Fruit fly (Drosophila melanogaster): ENCODE results near the gene CG10565.

The CG10565 gene

dm6 chr3L:21135850-21136249 lies 303 bp downstream of the CG10565 start (continued):
- TF ChIP-seq CG1024 (GFP tag; IDR thresholded peaks at IDR 0.05), result no peak
- no peak for TF ChIP-seq Hr78 (GFP tag; optimal IDR thresholded peaks at IDR 0.05)
- TF ChIP-seq pan (optimal IDR thresholded peaks at IDR 0.05), result no peak
- no peak for TF ChIP-seq pan (GFP tag; optimal IDR thresholded peaks at IDR 0.05 in 1 of 2, IDR thresholded peaks at IDR 0.05 in 1 of 2)
- TF ChIP-seq salm (tag; optimal IDR thresholded peaks at IDR 0.05), result no peak
- TF ChIP-seq ash1 (GFP tag; optimal IDR thresholded peaks at IDR 0.05), result no peak
- no peak for TF ChIP-seq gcm (GFP tag; optimal IDR thresholded peaks at IDR 0.05)
- TF ChIP-seq dysf (GFP tag; IDR thresholded peaks at IDR 0.05), result no peak
- no peak for TF ChIP-seq CG5953 (GFP tag; IDR thresholded peaks at IDR 0.05)
- TF ChIP-seq Dp (GFP tag; optimal IDR thresholded peaks at IDR 0.05), result peak; percentile 95
- no peak for TF ChIP-seq CG6683 (GFP tag; optimal IDR thresholded peaks at IDR 0.05)
- no peak for TF ChIP-seq ranshi (GFP tag; IDR thresholded peaks at IDR 0.05)
- no peak for TF ChIP-seq CG7271 (tag; optimal IDR thresholded peaks at IDR 0.05)
- no peak for TF ChIP-seq CG7372 (GFP tag; IDR thresholded peaks at IDR 0.05)
- TF ChIP-seq gem (tag; optimal IDR thresholded peaks at IDR 0.05), result no peak
- no peak for TF ChIP-seq cas (GFP tag; IDR thresholded peaks at IDR 0.05)
- peak; percentile 75 for TF ChIP-seq sens (GFP tag)
- TF ChIP-seq Dek (tag; optimal IDR thresholded peaks at IDR 0.05), result no peak
- no peak for TF ChIP-seq jigr1 (GFP tag; IDR thresholded peaks at IDR 0.05)
- TF ChIP-seq vfl (GFP tag; optimal IDR thresholded peaks at IDR 0.05), result no peak
- TF ChIP-seq ftz-f1 (GFP tag; optimal IDR thresholded peaks at IDR 0.05), result peak; percentile 97
- TF ChIP-seq dmrt99B (tag; optimal IDR thresholded peaks at IDR 0.05), result no peak
- TF ChIP-seq Hey (tag; optimal IDR thresholded peaks at IDR 0.05), result no peak
- TF ChIP-seq pho (GFP tag; optimal IDR thresholded peaks at IDR 0.05), result peak; percentile 29
- TF ChIP-seq maf-S (GFP tag; optimal IDR thresholded peaks at IDR 0.05), result peak; percentile 36
- no peak for TF ChIP-seq hkb (optimal IDR thresholded peaks at IDR 0.05)
- TF ChIP-seq hkb (GFP tag; IDR thresholded peaks at IDR 0.05), result no peak; the same call in 1 of the 2 replicates
- TF ChIP-seq klu (GFP tag; IDR thresholded peaks at IDR 0.05), result no peak
- TF ChIP-seq CG6272 (GFP tag; IDR thresholded peaks at IDR 0.05), result peak; percentile 20; the same call in 1 of the 2 replicates
- no peak for TF ChIP-seq Fer2 (tag; optimal IDR thresholded peaks at IDR 0.05)
- peak; percentile 93 for TF ChIP-seq zen2 (GFP tag; IDR thresholded peaks at IDR 0.05; ENCODE audit: partially characterized antibody)
- no peak for TF ChIP-seq tll (GFP tag; optimal IDR thresholded peaks at IDR 0.05)
- TF ChIP-seq CG2202 (tag; optimal IDR thresholded peaks at IDR 0.05), result no peak
- no peak for TF ChIP-seq ham (GFP tag; IDR thresholded peaks at IDR 0.05)
- TF ChIP-seq pros (GFP tag; optimal IDR thresholded peaks at IDR 0.05), result no peak
- TF ChIP-seq CG3281 (GFP tag; optimal IDR thresholded peaks at IDR 0.05), result no peak
- no peak for TF ChIP-seq Atf-2 (GFP tag; optimal IDR thresholded peaks at IDR 0.05)
- TF ChIP-seq CG7963 (GFP tag; IDR thresholded peaks at IDR 0.05; ENCODE audit: partially characterized antibody), result peak; percentile 98
- no peak for TF ChIP-seq CG10979 (tag; optimal IDR thresholded peaks at IDR 0.05)
- no peak for TF ChIP-seq CG8944 (GFP tag; optimal IDR thresholded peaks at IDR 0.05)
- no peak for TF ChIP-seq D19A (tag; optimal IDR thresholded peaks at IDR 0.05)
- TF ChIP-seq shn (GFP tag; optimal IDR thresholded peaks at IDR 0.05), result no peak
- no peak for TF ChIP-seq H15 (GFP tag; IDR thresholded peaks at IDR 0.05)
- peak; percentile 24 for TF ChIP-seq Mad (GFP tag; optimal IDR thresholded peaks at IDR 0.05)
- TF ChIP-seq CG5245 (GFP tag; optimal IDR thresholded peaks at IDR 0.05), result no peak
- TF ChIP-seq CG8281 (tag; optimal IDR thresholded peaks at IDR 0.05), result no peak
- peak; percentile 80 for TF ChIP-seq Doc3 (GFP tag; IDR thresholded peaks at IDR 0.05; ENCODE audit: partially characterized antibody)
- TF ChIP-seq sens-2 (GFP tag; IDR thresholded peaks at IDR 0.05), result no peak
- peak; percentile 87 for TF ChIP-seq YL-1 (GFP tag; optimal IDR thresholded peaks at IDR 0.05)
- TF ChIP-seq sima (GFP tag; optimal IDR thresholded peaks at IDR 0.05), result no peak
- TF ChIP-seq CG30431 (GFP tag; optimal IDR thresholded peaks at IDR 0.05), result no peak
- TF ChIP-seq Blimp-1 (GFP tag; optimal IDR thresholded peaks at IDR 0.05), result no peak

Data from whole organism, embryonic.